Fruit fly (Drosophila melanogaster): ENCODE data around the gene CG34133.

DNA sequence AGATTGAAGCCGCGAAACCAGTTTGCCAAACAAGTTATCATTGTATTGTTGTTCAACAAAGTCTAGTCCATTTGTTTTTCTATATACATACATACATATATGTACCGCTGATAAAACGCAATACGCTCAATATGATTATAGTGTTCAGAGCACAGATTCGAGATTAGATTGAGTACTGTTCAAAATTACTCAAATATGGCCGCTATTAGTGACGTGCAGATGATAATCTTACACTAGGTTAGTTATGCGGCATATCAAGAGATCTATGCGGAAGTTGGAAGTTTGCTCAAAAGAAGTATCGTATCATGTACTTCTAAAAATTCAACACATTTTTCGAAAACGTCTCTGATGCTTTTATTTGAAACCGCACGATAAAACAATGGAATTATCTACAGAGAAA is 1.3 kb upstream of the CG34133 start:
- TF ChIP-seq ems (GFP tag; optimal IDR thresholded peaks at IDR 0.05) (no peak), exex (tag; optimal IDR thresholded peaks at IDR 0.05) (peak; percentile 64), Lpt (GFP tag; optimal IDR thresholded peaks at IDR 0.05) (no peak), crol (GFP tag; IDR thresholded peaks at IDR 0.05) (no peak), cg (GFP tag; optimal IDR thresholded peaks at IDR 0.05) (peak; percentile 25)
